Worm (Caenorhabditis elegans) whole organism, L4/young adult: ENCODE data around the gene srw-112.
"Not testable (repeated sequence)": the region's sequence is repeated elsewhere in the genome, so short reads cannot be mapped to it uniquely, and the experiment has no call there.

Experiments used
- W03F9.2 ChIP-seq: fragments of 150-350 bp; optimal IDR thresholded peaks from 2 replicates; lab custom pipeline; 2014; ENCODE audit warnings: missing biosample characterization, missing genetic modification characterization
- dao-5 ChIP-seq: sonication (generic microtip); optimal IDR thresholded peaks from 2 replicates; lab custom pipeline; 2016; ENCODE audit warnings: missing genotype, missing genetic modification characterization, moderate library complexity, missing compliant biosample characterization
- him-1 ChIP-seq: sonication (generic microtip); optimal IDR thresholded peaks from 2 replicates; lab custom pipeline; 2016; ENCODE audit warnings: missing genotype, missing genetic modification reagents, missing genetic modification characterization, missing compliant biosample characterization

Gene srw-112

DNA sequence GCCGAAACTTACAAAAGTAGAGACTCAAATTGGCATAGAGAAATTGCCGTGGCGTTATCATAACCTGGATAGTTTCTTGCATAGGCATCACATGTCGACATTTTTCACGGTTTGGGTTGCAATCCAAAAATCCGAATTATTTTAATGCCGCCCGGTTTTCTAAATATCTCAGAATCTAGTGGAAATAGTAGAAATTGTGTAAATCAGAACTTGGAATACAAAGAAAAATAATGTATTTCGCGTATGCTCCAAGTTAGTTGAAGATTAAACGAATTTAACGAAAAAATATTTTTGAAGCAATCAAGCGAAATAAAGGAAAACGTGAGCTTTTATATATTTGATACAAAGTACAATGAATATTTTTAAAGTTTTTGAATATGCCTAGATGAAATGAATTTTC, 45.0 kb downstream of the srw-112 start, which contains the start of gene srw-144:
Gene srw-144 (minus strand): TSS at position 101 of the 400 bp plus-strand sequence.
- TF ChIP-seq him-1 (tag; lab: Kevin White, UChicago) (no peak), dao-5 (tag; lab: Kevin White, UChicago) (no peak), W03F9.2 (no peak)

DNA sequence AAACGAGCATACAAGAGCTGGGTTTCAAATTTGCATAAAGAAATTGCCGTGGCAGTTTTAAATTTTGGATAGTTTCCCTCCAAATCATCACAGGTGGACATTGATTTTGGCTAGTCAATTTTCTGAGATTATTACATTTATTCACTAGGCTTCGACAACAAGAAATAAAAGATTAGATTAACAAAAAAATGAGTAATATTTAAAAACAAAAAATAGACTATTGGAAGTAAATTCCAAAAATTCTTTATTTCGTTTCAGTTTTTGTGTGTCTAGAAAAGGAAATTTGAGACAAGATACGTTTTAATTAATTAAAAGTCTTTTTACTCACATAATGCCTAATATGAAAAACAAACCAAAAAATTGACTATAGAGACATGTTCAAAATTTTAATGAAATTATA, 47.7 kb downstream of the srw-112 start, which contains the start of gene srw-142:
Gene srw-142 (minus strand): TSS at position 101 of the 400 bp plus-strand sequence.
- TF ChIP-seq him-1 (tag; lab: Kevin White, UChicago) (no peak), W03F9.2 (no peak), dao-5 (tag; lab: Kevin White, UChicago) (no peak)

DNA sequence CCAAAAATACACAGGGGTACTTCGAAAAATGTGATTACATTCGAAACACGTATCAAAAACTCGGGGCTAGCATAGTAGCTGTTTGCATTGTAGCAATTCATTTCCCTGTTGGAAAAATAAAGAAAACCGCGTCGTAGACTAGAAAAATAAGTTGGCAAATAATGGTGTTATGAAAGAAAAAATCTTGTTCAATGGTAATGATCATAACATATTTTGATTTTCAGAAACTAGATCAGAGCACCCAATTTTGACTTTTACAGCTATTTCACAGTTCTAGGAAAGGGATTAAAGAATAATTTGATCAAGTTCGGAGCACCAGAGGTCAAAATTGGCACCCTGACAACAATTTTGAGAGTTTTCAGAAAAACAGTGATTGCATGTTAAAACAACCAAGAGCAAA, 50.5 kb downstream of the srw-112 start, which contains the start of gene srh-248:
Gene srh-248 (minus strand): TSS at position 101 of the 400 bp plus-strand sequence.
- TF ChIP-seq W03F9.2; him-1 (tag; lab: Kevin White, UChicago); dao-5 (tag; lab: Kevin White, UChicago): not testable (repeated sequence)
